Worm (Caenorhabditis elegans) whole organism, early embryonic: ENCODE data around the gene Y73B6A.1.

Experiments
- B0310.2 ChIP-seq: sonication (generic microtip); optimal IDR thresholded peaks from 2 replicates; lab custom pipeline; 2016; ENCODE audit warnings: mild to moderate bottlenecking, missing genetic modification characterization, missing compliant biosample characterization
- F13C5.2 ChIP-seq: sonication (generic microtip); optimal IDR thresholded peaks from 2 replicates; lab custom pipeline; 2017; ENCODE audit warnings: mild to moderate bottlenecking, missing genetic modification characterization, inconsistent platforms, missing compliant biosample characterization
- aly-1 ChIP-seq: sonication (generic microtip); optimal IDR thresholded peaks from 2 replicates; lab custom pipeline; 2016; ENCODE audit warnings: missing genetic modification characterization, missing compliant biosample characterization
- ama-1 ChIP-seq: fragments of 150-350 bp; optimal IDR thresholded peaks from 2 replicates; lab custom pipeline; 2014
- ceh-13 ChIP-seq: fragments of 200-800 bp; sonication (Bioruptor generic); optimal IDR thresholded peaks from 2 replicates; lab custom pipeline; 2018; ENCODE audit warnings: mild to moderate bottlenecking, missing genetic modification characterization, missing compliant biosample characterization
- ceh-36 ChIP-seq: sonication (generic microtip); optimal IDR thresholded peaks from 2 replicates; lab custom pipeline; 2016; ENCODE audit warnings: missing genetic modification characterization, inconsistent platforms, missing compliant biosample characterization
- ets-7 ChIP-seq: sonication (generic microtip); optimal IDR thresholded peaks from 2 replicates; lab custom pipeline; 2016; ENCODE audit warnings: missing genotype, missing genetic modification characterization, missing compliant biosample characterization
- flt-1 ChIP-seq: fragments of 200-800 bp; sonication (Bioruptor generic); IDR thresholded peaks from 2 replicates; pipeline ENCODE4 v1.3.6; 2022; ENCODE audit warnings: missing genetic modification characterization, missing compliant biosample characterization
- hmbx-1 ChIP-seq: sonication (generic microtip); optimal IDR thresholded peaks from 2 replicates; lab custom pipeline; 2016; ENCODE audit warnings: mild to moderate bottlenecking, missing genetic modification characterization, missing compliant biosample characterization
- hmg-4 ChIP-seq: fragments of 200-800 bp; sonication (Bioruptor generic); optimal IDR thresholded peaks from 2 replicates; lab custom pipeline; 2018; ENCODE audit warnings: mild to moderate bottlenecking, missing genetic modification characterization, missing compliant biosample characterization
- hnd-1 ChIP-seq: sonication (generic microtip); optimal IDR thresholded peaks from 2 replicates; lab custom pipeline; 2016; ENCODE audit warnings: missing genetic modification characterization, missing compliant biosample characterization
- pes-1 ChIP-seq: fragments of 200-800 bp; sonication (Bioruptor generic); IDR thresholded peaks from 2 replicates; pipeline ENCODE4 v1.3.6; 2022; ENCODE audit warnings: missing genetic modification reagents, missing genetic modification characterization, missing compliant biosample characterization
- scrt-1 ChIP-seq: fragments of 200-800 bp; sonication (Bioruptor generic); IDR thresholded peaks from 2 replicates; pipeline ENCODE4 v1.3.6; 2022; ENCODE audit warnings: missing genetic modification characterization, missing compliant biosample characterization
- sea-1 ChIP-seq: fragments of 200-800 bp; sonication (Bioruptor generic); conservative IDR thresholded peaks from 2 replicates; pipeline ENCODE4 v1.3.6; 2022; ENCODE audit warnings: missing genetic modification characterization, missing compliant biosample characterization
- tbx-11 ChIP-seq: fragments of 200-800 bp; sonication (Bioruptor generic); IDR thresholded peaks from 2 replicates; pipeline ENCODE4 v1.3.6; 2022; ENCODE audit warnings: missing genetic modification characterization, missing compliant biosample characterization
- tbx-37 ChIP-seq: fragments of 200-800 bp; sonication (Bioruptor generic); conservative IDR thresholded peaks from 2 replicates; pipeline ENCODE4 v1.3.6; 2022; ENCODE audit warnings: missing genetic modification reagents, missing genetic modification characterization, missing compliant biosample characterization
- tra-4 ChIP-seq: sonication (generic microtip); optimal IDR thresholded peaks from 2 replicates; lab custom pipeline; 2017; ENCODE audit warnings: missing genetic modification characterization, missing compliant biosample characterization

Gene Y73B6A.1

ce11 chrIV:6622142-6622541 is 45.7 kb downstream of the Y73B6A.1 start:
- no peak for TF ChIP-seq tra-4 (tag; lab: Kevin White, UChicago)
- no peak for TF ChIP-seq tbx-11 (GFP tag; lab: Robert Waterston, UW)
- TF ChIP-seq scrt-1 (GFP tag; lab: Robert Waterston, UW) = no peak
- no peak for TF ChIP-seq sea-1
- TF ChIP-seq tbx-37 = no peak
- no peak for TF ChIP-seq hnd-1 (tag; lab: Kevin White, UChicago)
- TF ChIP-seq B0310.2 = no peak
- TF ChIP-seq hmg-4 (GFP tag; lab: Kevin White, UChicago) = no peak
- no peak for TF ChIP-seq hmbx-1 (tag; lab: Kevin White, UChicago)
- TF ChIP-seq aly-1 (tag; lab: Kevin White, UChicago) = no peak
- no peak for TF ChIP-seq ama-1 (lab: Kevin White, UChicago)
- TF ChIP-seq ets-7 (tag; lab: Kevin White, UChicago) = no peak
- TF ChIP-seq pes-1 = no peak
- TF ChIP-seq ceh-13 (GFP tag; lab: Kevin White, UChicago) = no peak
- no peak for TF ChIP-seq flt-1 (GFP tag; lab: Robert Waterston, UW)
- no peak for TF ChIP-seq F13C5.2 (tag; lab: Kevin White, UChicago)
- no peak for TF ChIP-seq ceh-36 (tag; lab: Kevin White, UChicago)

ce11 chrIV:6621252-6621651 is 46.5 kb downstream of the Y73B6A.1 start, which contains the start of gene C01B10.3:
Gene C01B10.3, minus strand, starts transcription at chrIV:6621352.
- no peak for TF ChIP-seq F13C5.2 (tag; lab: Kevin White, UChicago)
- no peak for TF ChIP-seq scrt-1 (GFP tag; lab: Robert Waterston, UW)
- no peak for TF ChIP-seq flt-1 (GFP tag; lab: Robert Waterston, UW)

ce11 chrIV:6618607-6619006 is 49.2 kb downstream of the Y73B6A.1 start:
- TF ChIP-seq hmbx-1 (tag; lab: Kevin White, UChicago) = no peak
- no peak for TF ChIP-seq hmg-4 (GFP tag; lab: Kevin White, UChicago)
- no peak for TF ChIP-seq flt-1 (GFP tag; lab: Robert Waterston, UW)
- no peak for TF ChIP-seq pes-1
- TF ChIP-seq scrt-1 (GFP tag; lab: Robert Waterston, UW) = no peak
- TF ChIP-seq aly-1 (tag; lab: Kevin White, UChicago) = no peak
- no peak for TF ChIP-seq tbx-11 (GFP tag; lab: Robert Waterston, UW)
- no peak for TF ChIP-seq sea-1
- TF ChIP-seq ceh-13 (GFP tag; lab: Kevin White, UChicago) = no peak
- TF ChIP-seq tra-4 (tag; lab: Kevin White, UChicago) = no peak
- TF ChIP-seq ama-1 (lab: Kevin White, UChicago) = no peak
- TF ChIP-seq ceh-36 (tag; lab: Kevin White, UChicago) = no peak
- TF ChIP-seq ets-7 (tag; lab: Kevin White, UChicago) = no peak
- no peak for TF ChIP-seq tbx-37
- TF ChIP-seq B0310.2 = no peak
- TF ChIP-seq hnd-1 (tag; lab: Kevin White, UChicago) = no peak
- TF ChIP-seq F13C5.2 (tag; lab: Kevin White, UChicago) = no peak

- TF ChIP-seq B0310.2 (no peak), hmbx-1 (tag; lab: Kevin White, UChicago) (no peak), aly-1 (tag; lab: Kevin White, UChicago) (no peak), F13C5.2 (tag; lab: Kevin White, UChicago) (no peak), ets-7 (tag; lab: Kevin White, UChicago) (no peak), flt-1 (GFP tag; lab: Robert Waterston, UW) (no peak), tra-4 (tag; lab: Kevin White, UChicago) (no peak), hmg-4 (GFP tag; lab: Kevin White, UChicago) (no peak), tbx-37 (no peak), ama-1 (lab: Kevin White, UChicago) (no peak), hnd-1 (tag; lab: Kevin White, UChicago) (no peak), sea-1 (no peak), tbx-11 (GFP tag; lab: Robert Waterston, UW) (no peak), ceh-36 (tag; lab: Kevin White, UChicago) (no peak), scrt-1 (GFP tag; lab: Robert Waterston, UW) (no peak), pes-1 (no peak), ceh-13 (GFP tag; lab: Kevin White, UChicago) (no peak)
Observed at ce11 chrIV:6613296-6613695, 54.5 kb downstream of the Y73B6A.1 start, which contains the start of gene drh-1. Gene drh-1, minus strand, starts transcription at chrIV:6613353.
